Fruit fly (Drosophila melanogaster): ENCODE measurements around the gene CG33630.

The CG33630 gene

dm6 chr3R:10112195-10112594 lies 49.8 kb downstream of the CG33630 start, which contains the start of gene CAH7:
Gene CAH7 (plus strand): TSS chr3R:10112237.
- TF ChIP-seq h (optimal IDR thresholded peaks at IDR 0.05) (no peak), ttk (optimal IDR thresholded peaks at IDR 0.05) (no peak), psq (optimal IDR thresholded peaks at IDR 0.05) (no peak), Sin3A (optimal IDR thresholded peaks at IDR 0.05) (no peak), insv (optimal IDR thresholded peaks at IDR 0.05) (no peak), Myc (optimal IDR thresholded peaks at IDR 0.05) (no peak)
